Worm (Caenorhabditis elegans): ENCODE data around the gene C32A9.1.

The C32A9.1 gene

DNA sequence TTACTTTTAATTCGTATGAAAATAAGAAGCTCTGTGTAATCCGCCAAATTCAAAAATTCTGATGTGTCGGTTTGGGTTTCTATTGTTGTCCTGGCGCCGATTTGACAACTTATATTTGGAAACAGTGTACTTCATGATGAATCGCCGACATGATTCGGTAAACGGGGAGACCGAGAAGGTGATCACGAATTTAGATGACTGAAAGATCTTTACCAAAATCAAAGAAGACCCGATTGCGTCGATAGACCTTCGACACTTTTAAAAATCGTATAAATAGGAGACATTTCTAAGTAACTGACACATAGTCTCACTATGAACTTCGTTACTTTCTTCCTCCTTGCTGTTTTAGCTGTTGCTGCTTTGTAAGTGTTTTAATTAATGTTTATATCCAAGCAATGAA is 42.5 kb upstream of the C32A9.1 start, which contains the start of gene fip-5:
fip-5 (plus strand) TSS at position 312 of the 400 bp plus-strand sequence.
- TF ChIP-seq elt-3 (tag; optimal IDR thresholded peaks at IDR 0.05) (no peak), elt-1 (tag; optimal IDR thresholded peaks at IDR 0.05) (peak; percentile 51)

DNA sequence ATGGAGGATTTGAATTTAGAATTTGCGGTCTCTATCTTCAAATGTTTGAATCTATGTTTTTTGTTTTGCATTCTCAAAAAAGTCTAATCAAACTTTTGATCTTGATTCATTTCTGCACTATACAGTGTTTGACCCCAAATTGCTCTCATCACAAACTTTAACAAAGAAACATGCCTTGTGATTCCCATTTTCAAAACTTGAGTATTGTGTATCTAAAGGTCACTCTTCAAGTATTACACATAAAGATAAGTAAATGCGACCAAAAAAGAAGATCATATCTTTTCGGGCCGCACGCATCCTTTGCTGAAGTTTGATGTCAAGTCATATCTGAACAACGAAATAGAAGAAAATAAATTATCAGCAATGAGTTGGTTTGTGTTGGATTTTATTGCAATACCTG is 42.0 kb upstream of the C32A9.1 start:
- TF ChIP-seq lin-39 (tag; optimal IDR thresholded peaks at IDR 0.05) (no peak), mdl-1 (tag; optimal IDR thresholded peaks at IDR 0.05) (no peak), zag-1 (tag; optimal IDR thresholded peaks at IDR 0.05) (no peak), skn-1 (tag; optimal IDR thresholded peaks at IDR 0.05) (no peak), R02D3.7 (tag; optimal IDR thresholded peaks at IDR 0.05) (no peak), fkh-2 (tag; optimal IDR thresholded peaks at IDR 0.05) (no peak), aly-2 (tag; optimal IDR thresholded peaks at IDR 0.05) (no peak), elt-1 (tag; optimal IDR thresholded peaks at IDR 0.05) (peak; percentile 91), nhr-11 (tag; optimal IDR thresholded peaks at IDR 0.05) (no peak), nhr-25 (tag; optimal IDR thresholded peaks at IDR 0.05) (peak; percentile 71), ama-1 (optimal IDR thresholded peaks at IDR 0.05) (no peak), nhr-23 (tag; optimal IDR thresholded peaks at IDR 0.05) (peak; percentile 82), nhr-237 (tag; optimal IDR thresholded peaks at IDR 0.05) (no peak)

DNA sequence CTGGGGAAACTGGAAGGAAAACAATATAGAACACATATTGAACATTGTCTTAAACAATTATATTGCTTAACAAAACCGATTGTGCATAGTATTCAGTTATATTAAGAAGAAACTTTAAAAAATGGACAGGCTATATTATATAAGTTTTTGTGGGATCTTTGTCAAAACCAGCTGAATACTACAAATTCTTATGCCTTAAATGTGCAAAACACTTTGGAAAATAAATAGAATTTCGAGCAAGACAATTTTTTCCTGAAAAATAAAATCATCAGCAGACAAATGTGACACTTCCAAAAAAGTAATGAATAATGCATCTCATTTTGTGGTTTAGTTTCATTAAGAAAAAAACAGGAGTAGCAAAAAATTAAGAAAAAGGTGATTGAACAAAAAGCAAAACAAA is 37.5 kb upstream of the C32A9.1 start:
- no peak for TF ChIP-seq eor-1 (tag; optimal IDR thresholded peaks at IDR 0.05)
- TF ChIP-seq ZK546.5 (tag; optimal IDR thresholded peaks at IDR 0.05): no peak
- no peak for TF ChIP-seq nhr-12 (tag; optimal IDR thresholded peaks at IDR 0.05)
- TF ChIP-seq pha-4 (tag; optimal IDR thresholded peaks at IDR 0.05): no peak
- TF ChIP-seq sea-2 (GFP tag; optimal IDR thresholded peaks at IDR 0.05): no peak
- TF ChIP-seq unc-62 (GFP tag; optimal IDR thresholded peaks at IDR 0.05): no peak
- no peak for TF ChIP-seq fos-1 (tag; optimal IDR thresholded peaks at IDR 0.05)
- no peak for TF ChIP-seq skn-1 (tag; optimal IDR thresholded peaks at IDR 0.05)
- no peak for TF ChIP-seq mdl-1 (tag; optimal IDR thresholded peaks at IDR 0.05)
- TF ChIP-seq fkh-10 (GFP tag; optimal IDR thresholded peaks at IDR 0.05): no peak
- no peak for TF ChIP-seq nhr-67 (tag; optimal IDR thresholded peaks at IDR 0.05)
- no peak for TF ChIP-seq nhr-23 (tag; optimal IDR thresholded peaks at IDR 0.05)
- no peak for TF ChIP-seq egl-5 (tag; optimal IDR thresholded peaks at IDR 0.05)
- no peak for TF ChIP-seq elt-1 (tag; optimal IDR thresholded peaks at IDR 0.05)
- no peak for TF ChIP-seq ztf-11 (tag; optimal IDR thresholded peaks at IDR 0.05)
- TF ChIP-seq R02D3.7 (tag; optimal IDR thresholded peaks at IDR 0.05): no peak

DNA sequence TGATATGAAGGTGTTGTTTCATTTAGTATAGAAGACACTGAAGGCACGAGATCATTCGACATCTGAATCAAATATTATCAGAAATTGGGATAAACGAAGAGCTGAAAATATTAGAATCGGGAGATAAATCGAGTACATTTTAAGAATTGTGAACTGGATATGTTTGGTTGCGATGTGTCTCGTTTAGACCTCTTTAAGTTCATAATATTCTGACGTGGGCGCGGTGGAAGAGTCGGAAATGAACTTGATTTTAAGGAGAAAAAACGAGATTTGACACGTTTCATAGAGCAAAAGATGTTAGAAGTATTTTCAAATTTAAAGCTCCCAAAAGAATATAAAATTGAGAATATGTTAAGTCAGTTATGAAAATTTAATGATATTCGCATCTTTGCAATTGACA is 25.7 kb upstream of the C32A9.1 start, which contains the start of gene npr-6:
npr-6 (minus strand) TSS at position 101 of the 400 bp plus-strand sequence.
- TF ChIP-seq unc-39 (tag; optimal IDR thresholded peaks at IDR 0.05) (no peak), snpc-4 (tag; optimal IDR thresholded peaks at IDR 0.05) (no peak), jun-1 (tag; optimal IDR thresholded peaks at IDR 0.05) (no peak)

DNA sequence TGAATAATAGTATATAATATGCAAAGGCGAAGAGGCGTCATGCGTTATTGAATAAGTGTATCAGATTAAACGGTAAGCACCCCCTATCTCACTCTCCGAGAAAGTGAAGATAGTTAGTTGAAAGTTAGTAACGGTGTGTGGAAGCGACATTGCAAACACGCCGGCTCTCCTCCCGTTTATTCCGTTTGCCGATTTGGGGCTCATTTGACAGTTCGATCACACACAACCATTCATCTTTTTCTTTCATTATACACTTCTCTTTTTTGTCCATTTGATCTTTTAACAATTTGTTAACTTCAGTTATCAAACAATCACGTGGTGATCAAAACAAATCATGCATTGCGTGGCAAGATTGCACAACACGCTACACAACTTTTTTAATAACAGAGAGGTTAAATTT is 19.4 kb upstream of the C32A9.1 start, which contains the start of gene slc-9B.1:
slc-9B.1 (plus strand) TSS at position 301 of the 400 bp plus-strand sequence.
- no peak for TF ChIP-seq tbx-2 (tag; optimal IDR thresholded peaks at IDR 0.05)
- no peak for TF ChIP-seq elt-3 (tag; optimal IDR thresholded peaks at IDR 0.05)
- no peak for TF ChIP-seq ztf-4 (tag; optimal IDR thresholded peaks at IDR 0.05)
- no peak for TF ChIP-seq mdl-1 (tag; optimal IDR thresholded peaks at IDR 0.05)
- TF ChIP-seq mml-1 (tag; optimal IDR thresholded peaks at IDR 0.05): no peak
- TF ChIP-seq ceh-28 (tag; optimal IDR thresholded peaks at IDR 0.05): no peak

DNA sequence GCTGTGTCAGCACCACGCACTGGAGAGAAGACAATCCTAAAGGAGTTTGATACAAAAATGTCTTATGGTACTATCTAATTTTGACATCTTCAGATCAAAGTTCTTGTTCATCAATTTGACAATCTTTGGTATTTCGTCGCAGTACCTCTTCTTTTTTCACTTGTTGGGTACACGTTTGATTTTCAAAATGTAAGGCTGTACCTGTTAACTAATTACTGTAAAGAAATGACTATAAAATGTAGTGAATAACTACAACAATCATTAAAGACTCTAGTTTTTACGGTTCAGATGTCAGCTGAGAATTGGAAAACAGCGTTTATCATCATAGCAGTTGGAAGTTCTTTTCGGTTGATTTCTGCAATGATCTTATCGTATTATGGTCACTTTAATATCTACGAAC is 17.2 kb upstream of the C32A9.1 start:
- TF ChIP-seq nfya-1 (tag; optimal IDR thresholded peaks at IDR 0.05; ENCODE audit: insufficient read depth): no peak

DNA sequence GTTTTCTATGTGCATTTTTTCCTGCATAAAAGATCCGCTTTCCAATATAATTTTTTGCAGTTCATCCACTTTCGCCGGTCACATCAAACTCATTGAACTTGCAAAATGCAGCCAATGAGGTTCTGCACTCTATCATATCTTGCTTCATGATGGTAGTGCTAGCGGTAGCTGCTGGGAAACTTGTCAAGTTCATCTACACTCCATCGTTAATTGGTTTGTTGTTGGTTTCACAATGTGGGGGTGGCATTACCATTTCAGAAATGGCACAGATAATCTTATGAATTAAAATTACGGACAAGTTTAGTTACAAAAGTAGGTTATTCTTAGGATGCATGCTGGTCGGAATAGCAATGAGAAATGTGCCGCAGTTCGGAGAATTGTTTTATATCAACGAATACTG is 14.5 kb upstream of the C32A9.1 start:
- TF ChIP-seq nhr-12 (tag; optimal IDR thresholded peaks at IDR 0.05) (no peak), ztf-11 (tag; optimal IDR thresholded peaks at IDR 0.05) (no peak), skn-1 (tag; optimal IDR thresholded peaks at IDR 0.05) (no peak), ztf-4 (tag; optimal IDR thresholded peaks at IDR 0.05) (no peak), ceh-82 (tag; optimal IDR thresholded peaks at IDR 0.05) (no peak), sea-2 (GFP tag; optimal IDR thresholded peaks at IDR 0.05) (no peak), egl-5 (tag; optimal IDR thresholded peaks at IDR 0.05) (no peak), eor-1 (tag; optimal IDR thresholded peaks at IDR 0.05) (no peak), pqm-1 (tag; optimal IDR thresholded peaks at IDR 0.05) (no peak), hmg-11 (tag; optimal IDR thresholded peaks at IDR 0.05) (no peak), ceh-9 (tag; optimal IDR thresholded peaks at IDR 0.05) (no peak), lsy-12 (tag; optimal IDR thresholded peaks at IDR 0.05) (no peak), nfya-1 (tag; optimal IDR thresholded peaks at IDR 0.05; ENCODE audit: insufficient read depth) (no peak), elt-3 (tag; optimal IDR thresholded peaks at IDR 0.05) (no peak), ceh-16 (tag; optimal IDR thresholded peaks at IDR 0.05) (no peak), nhr-237 (tag; optimal IDR thresholded peaks at IDR 0.05) (no peak), mdl-1 (tag; optimal IDR thresholded peaks at IDR 0.05) (no peak), unc-39 (tag; optimal IDR thresholded peaks at IDR 0.05) (no peak), fkh-2 (tag; optimal IDR thresholded peaks at IDR 0.05) (no peak), nhr-77 (tag; optimal IDR thresholded peaks at IDR 0.05) (no peak)

Data from whole organism, L3 larva.